Fruit fly (Drosophila melanogaster): ENCODE data around the gene Rcd7.

Gene Rcd7

dm6 chr3L:19590422-19590821 is 45.5 kb downstream of the Rcd7 start, which contains the start of gene CG14100 (continued):
- TF ChIP-seq bbx (GFP tag; IDR thresholded peaks at IDR 0.05; ENCODE audit: partially characterized antibody) = no peak
- peak; percentile 100 for TF ChIP-seq klu (GFP tag; IDR thresholded peaks at IDR 0.05)
- TF ChIP-seq CG2202 (tag; optimal IDR thresholded peaks at IDR 0.05) = peak; percentile 100
- peak; percentile 100 for TF ChIP-seq ranshi (GFP tag; IDR thresholded peaks at IDR 0.05)
- peak; percentile 100 for TF ChIP-seq CG9609 (GFP tag; optimal IDR thresholded peaks at IDR 0.05)
- TF ChIP-seq Nf-YB (GFP tag; optimal IDR thresholded peaks at IDR 0.05) = peak; percentile 94
- peak; percentile 98 for TF ChIP-seq CG8359 (GFP tag; optimal IDR thresholded peaks at IDR 0.05; ENCODE audit: borderline replicate concordance)
- TF ChIP-seq Side (GFP tag; optimal IDR thresholded peaks at IDR 0.05) = peak; percentile 100
- peak; percentile 99 for TF ChIP-seq Myb (GFP tag; optimal IDR thresholded peaks at IDR 0.05)
- TF ChIP-seq CG11696 (GFP tag; IDR thresholded peaks at IDR 0.05) = peak; percentile 99
- TF ChIP-seq CG10431 (GFP tag; optimal IDR thresholded peaks at IDR 0.05) = peak; percentile 99
- peak; percentile 100 for TF ChIP-seq tio (GFP tag; optimal IDR thresholded peaks at IDR 0.05)
- TF ChIP-seq CG1603 (tag; optimal IDR thresholded peaks at IDR 0.05) = peak; percentile 99
- TF ChIP-seq inv (GFP tag; IDR thresholded peaks at IDR 0.05; ENCODE audit: partially characterized antibody) = peak; percentile 39; the same call in 1 of the 2 replicates
- TF ChIP-seq otp (GFP tag; IDR thresholded peaks at IDR 0.05) = peak; percentile 100
- TF ChIP-seq Dll (GFP tag; IDR thresholded peaks at IDR 0.05; ENCODE audit: partially characterized antibody) = 0 out of 4 replicates have a peak, but pooled peaks have one; percentile 52
- no peak for TF ChIP-seq lov (optimal IDR thresholded peaks at IDR 0.05)
- TF ChIP-seq lov (GFP tag; IDR thresholded peaks at IDR 0.05) = peak; percentile 100
- peak; percentile 100 for TF ChIP-seq CG6813 (GFP tag; optimal IDR thresholded peaks at IDR 0.05)
- peak; percentile 100 for TF ChIP-seq CG11085 (GFP tag; IDR thresholded peaks at IDR 0.05)
- peak; percentile 100 for TF ChIP-seq CG9727 (GFP tag; optimal IDR thresholded peaks at IDR 0.05)
- peak; percentile 100 for TF ChIP-seq kay (GFP tag; optimal IDR thresholded peaks at IDR 0.05)
- TF ChIP-seq CG14441 (GFP tag; IDR thresholded peaks at IDR 0.05) = peak; percentile 100
- TF ChIP-seq gsb (GFP tag; IDR thresholded peaks at IDR 0.05) = peak; percentile 100
- TF ChIP-seq h (optimal IDR thresholded peaks at IDR 0.05) = no peak
- TF ChIP-seq CG4424 (GFP tag; optimal IDR thresholded peaks at IDR 0.05) = peak; percentile 100
- TF ChIP-seq Hsf (GFP tag; optimal IDR thresholded peaks at IDR 0.05) = peak; percentile 100
- peak; percentile 99 for TF ChIP-seq Jarid2 (GFP tag; optimal IDR thresholded peaks at IDR 0.05)
- TF ChIP-seq Pdp1 (GFP tag; optimal IDR thresholded peaks at IDR 0.05) = peak; percentile 100
- TF ChIP-seq CG4404 (GFP tag; IDR thresholded peaks at IDR 0.05) = peak; percentile 100
- peak; percentile 100 for TF ChIP-seq CG7372 (GFP tag; IDR thresholded peaks at IDR 0.05)
- TF ChIP-seq NK7.1 (GFP tag; optimal IDR thresholded peaks at IDR 0.05) = peak; percentile 100
- TF ChIP-seq CG8388 (GFP tag; optimal IDR thresholded peaks at IDR 0.05) = peak; percentile 100
- peak; percentile 100 for TF ChIP-seq wor (GFP tag; IDR thresholded peaks at IDR 0.05)
- peak; percentile 100 for TF ChIP-seq BtbVII (GFP tag; optimal IDR thresholded peaks at IDR 0.05)
- peak; percentile 100 for TF ChIP-seq sug (tag; optimal IDR thresholded peaks at IDR 0.05)
- peak; percentile 100 for TF ChIP-seq CG7786 (GFP tag; optimal IDR thresholded peaks at IDR 0.05)
- TF ChIP-seq GATAe (GFP tag; conservative IDR thresholded peaks at IDR 0.05) = peak; percentile 100
- peak; percentile 100 for TF ChIP-seq CG1602 (GFP tag; optimal IDR thresholded peaks at IDR 0.05)
- TF ChIP-seq Ssrp (tag; optimal IDR thresholded peaks at IDR 0.05) = peak; percentile 100
- TF ChIP-seq CTCF (GFP tag; optimal IDR thresholded peaks at IDR 0.05) = peak; percentile 85
- TF ChIP-seq scrt (GFP tag; optimal IDR thresholded peaks at IDR 0.05) = peak; percentile 99
- TF ChIP-seq Hr3 (GFP tag; optimal IDR thresholded peaks at IDR 0.05) = peak; percentile 100
- TF ChIP-seq sisA (GFP tag; IDR thresholded peaks at IDR 0.05) = peak; percentile 100
- peak; percentile 100 for TF ChIP-seq CG10979 (tag; optimal IDR thresholded peaks at IDR 0.05)
- TF ChIP-seq CG10959 (GFP tag; IDR thresholded peaks at IDR 0.05) = peak; percentile 100
- TF ChIP-seq CrebB (tag; optimal IDR thresholded peaks at IDR 0.05) = peak; percentile 100
- peak; percentile 100 for TF ChIP-seq CG34376 (GFP tag; optimal IDR thresholded peaks at IDR 0.05)
- TF ChIP-seq az2 (GFP tag; optimal IDR thresholded peaks at IDR 0.05) = peak; percentile 100
- peak; percentile 100 for TF ChIP-seq seq (GFP tag; IDR thresholded peaks at IDR 0.05)
- TF ChIP-seq CG33557 (GFP tag; optimal IDR thresholded peaks at IDR 0.05) = peak; percentile 100
- peak; percentile 100 for TF ChIP-seq lilli (GFP tag; optimal IDR thresholded peaks at IDR 0.05)

All from whole organism, embryonic.